Fruit fly (Drosophila melanogaster) whole organism, embryonic: ENCODE measurements around the gene CG11695.
A peak's percentile ranks its signal among the peaks of the same experiment; 100 is the strongest.

Source experiments
- Atf3 ChIP-seq: fragments of 200-800 bp; sonication (Bioruptor generic); optimal IDR thresholded peaks from 3 replicates; lab custom pipeline; 2016; ENCODE audit warnings: missing biosample characterization, missing genetic modification characterization
- B-H1 ChIP-seq: fragments of 200-800 bp; sonication (Bioruptor generic); IDR thresholded peaks from 3 replicates; pipeline ENCODE4 v1.3.6; 2022; ENCODE audit warnings: missing biosample characterization, missing genetic modification characterization
- Bgb ChIP-seq: fragments of 200-800 bp; sonication (Bioruptor generic); IDR thresholded peaks from 2 replicates; pipeline ENCODE4 v1.3.6; 2022; ENCODE audit warnings: missing biosample characterization, missing genetic modification characterization; ENCODE audit not compliant: partially characterized antibody
- CG10321 ChIP-seq: fragments of 200-800 bp; sonication (Bioruptor generic); IDR thresholded peaks from 2 replicates; pipeline ENCODE4 v1.3.6; 2022; ENCODE audit warnings: missing biosample characterization, missing genetic modification characterization
- CG10366 ChIP-seq: fragments of 200-800 bp; sonication (Bioruptor generic); IDR thresholded peaks from 2 replicates; pipeline ENCODE4 v1.3.6; 2022; ENCODE audit warnings: missing biosample characterization, missing genetic modification characterization
- CG10959 ChIP-seq: fragments of 200-800 bp; sonication (Bioruptor generic); IDR thresholded peaks from 2 replicates; pipeline ENCODE4 v1.3.6; 2022; ENCODE audit warnings: missing biosample characterization, missing genetic modification characterization
- CG11695 ChIP-seq: fragments of 200-800 bp; sonication (Bioruptor generic); IDR thresholded peaks from 3 replicates; pipeline ENCODE4 v1.3.6; 2022; ENCODE audit warnings: missing biosample characterization, missing genetic modification characterization
- CG12769 ChIP-seq: fragments of 200-800 bp; sonication (Bioruptor generic); optimal IDR thresholded peaks from 2 replicates; lab custom pipeline; 2019; ENCODE audit warnings: missing biosample characterization, mild to moderate bottlenecking, missing genetic modification characterization, moderate library complexity
- CG17568 ChIP-seq: fragments of 200-800 bp; sonication (Bioruptor generic); optimal IDR thresholded peaks from 2 replicates; lab custom pipeline; 2018; ENCODE audit warnings: missing biosample characterization, mild to moderate bottlenecking, missing genetic modification characterization, moderate library complexity
- CG2889 ChIP-seq: fragments of 200-800 bp; sonication (Bioruptor generic); IDR thresholded peaks from 3 replicates; pipeline ENCODE4 v1.3.6; 2022; ENCODE audit warnings: missing biosample characterization, missing genetic modification characterization
- CG3838 ChIP-seq: fragments of 200-800 bp; sonication (Bioruptor generic); optimal IDR thresholded peaks from 3 replicates; lab custom pipeline; 2016; ENCODE audit warnings: missing biosample characterization, missing genetic modification characterization
- CG3995 ChIP-seq: fragments of 200-800 bp; sonication (Bioruptor generic); optimal IDR thresholded peaks from 3 replicates; lab custom pipeline; 2016; ENCODE audit warnings: missing biosample characterization, missing genetic modification characterization
- CG42726 ChIP-seq: fragments of 200-800 bp; sonication (Bioruptor generic); IDR thresholded peaks from 2 replicates; pipeline ENCODE4 v1.3.6; 2022; ENCODE audit warnings: missing biosample characterization, missing genetic modification characterization; ENCODE audit not compliant: partially characterized antibody
- CG4360 ChIP-seq: fragments of 200-800 bp; sonication (Bioruptor generic); IDR thresholded peaks from 2 replicates; pipeline ENCODE4 v1.3.6; 2022; ENCODE audit warnings: missing biosample characterization, missing genetic modification characterization
- CG4404 ChIP-seq: fragments of 200-800 bp; sonication (Bioruptor generic); IDR thresholded peaks from 2 replicates; pipeline ENCODE4 v1.3.6; 2022; ENCODE audit warnings: missing biosample characterization, missing genetic modification characterization
- CG6689 ChIP-seq: fragments of 200-800 bp; sonication (Bioruptor generic); IDR thresholded peaks from 2 replicates; pipeline ENCODE4 v1.3.6; 2022; ENCODE audit warnings: missing biosample characterization, missing genetic modification characterization
- CG6791 ChIP-seq: fragments of 200-800 bp; sonication (Bioruptor generic); IDR thresholded peaks from 3 replicates; pipeline ENCODE4 v1.3.6; 2022; ENCODE audit warnings: missing biosample characterization, missing genetic modification characterization; ENCODE audit not compliant: partially characterized antibody
- CG6813 ChIP-seq: fragments of 200-800 bp; sonication (Bioruptor generic); optimal IDR thresholded peaks from 2 replicates; lab custom pipeline; 2017; ENCODE audit warnings: missing biosample characterization, missing genetic modification characterization, mild to moderate bottlenecking, moderate library complexity, missing genetic modification reagents
- CG7839 ChIP-seq: fragments of 200-800 bp; sonication (Bioruptor generic); optimal IDR thresholded peaks from 3 replicates; lab custom pipeline; 2018; ENCODE audit warnings: missing biosample characterization, mild to moderate bottlenecking, missing genetic modification characterization, moderate library complexity
- CG8290 ChIP-seq, 3 experiments: fragments of 200-800 bp; sonication (Bioruptor generic); optimal IDR thresholded peaks; 2 replicates each; lab custom pipeline; 2016 to 2019; ENCODE audit warnings: missing biosample characterization in 3 of 3, missing genetic modification characterization in 3 of 3, mild to moderate bottlenecking in 2 of 3, moderate library complexity in 1 of 3
- CG8944 ChIP-seq: fragments of 200-800 bp; sonication (Bioruptor generic); optimal IDR thresholded peaks from 3 replicates; lab custom pipeline; 2016; ENCODE audit warnings: missing biosample characterization, missing genetic modification characterization
- CG9932 ChIP-seq: fragments of 200-800 bp; sonication (Bioruptor generic); IDR thresholded peaks from 2 replicates; pipeline ENCODE4 v1.3.6; 2022; ENCODE audit warnings: missing biosample characterization, missing genetic modification characterization
- Dad ChIP-seq: fragments of 200-800 bp; sonication (Bioruptor generic); optimal IDR thresholded peaks from 3 replicates; lab custom pipeline; 2016; ENCODE audit warnings: missing biosample characterization, missing genetic modification characterization
- Drgx ChIP-seq: fragments of 200-800 bp; sonication (Bioruptor generic); IDR thresholded peaks from 2 replicates; pipeline ENCODE4 v1.3.6; 2022; ENCODE audit warnings: missing biosample characterization, missing genetic modification characterization
- GATAe ChIP-seq: fragments of 200-800 bp; sonication (Bioruptor generic); conservative IDR thresholded peaks from 2 replicates; pipeline ENCODE4 v1.3.6; 2022; ENCODE audit warnings: missing biosample characterization, missing genetic modification characterization
- H15 ChIP-seq: fragments of 200-800 bp; sonication (Bioruptor generic); IDR thresholded peaks from 3 replicates; pipeline ENCODE4 v1.3.6; 2022; ENCODE audit warnings: missing biosample characterization, missing genetic modification characterization
- Lim3 ChIP-seq: fragments of 200-800 bp; sonication (Bioruptor generic); IDR thresholded peaks from 2 replicates; pipeline ENCODE4 v1.3.6; 2022; ENCODE audit warnings: missing biosample characterization, missing genetic modification characterization
- Lpt ChIP-seq: fragments of >200 bp; optimal IDR thresholded peaks from 2 replicates; lab custom pipeline; 2018; ENCODE audit warnings: missing biosample characterization, missing genetic modification characterization
- Rx ChIP-seq: fragments of 200-800 bp; sonication (Bioruptor generic); IDR thresholded peaks from 2 replicates; pipeline ENCODE4 v1.3.6; 2022; ENCODE audit warnings: missing biosample characterization, missing genetic modification characterization
- Usf ChIP-seq: fragments of 200-800 bp; sonication (Bioruptor generic); optimal IDR thresholded peaks from 2 replicates; lab custom pipeline; 2017; ENCODE audit warnings: missing genotype, missing biosample characterization, missing genetic modification characterization
- Xrp1 ChIP-seq: fragments of 200-800 bp; sonication (Bioruptor generic); IDR thresholded peaks from 2 replicates; pipeline ENCODE4 v1.3.6; 2022; ENCODE audit warnings: missing biosample characterization, missing genetic modification characterization
- bbx ChIP-seq: fragments of 200-800 bp; sonication (Bioruptor generic); IDR thresholded peaks from 2 replicates; pipeline ENCODE4 v1.3.6; 2022; ENCODE audit warnings: missing biosample characterization, missing genetic modification characterization; ENCODE audit not compliant: partially characterized antibody
- chinmo ChIP-seq: fragments of 200-800 bp; sonication (Bioruptor generic); IDR thresholded peaks from 4 replicates; pipeline ENCODE4 v1.3.6; 2022; ENCODE audit warnings: missing biosample characterization, missing genetic modification characterization; ENCODE audit not compliant: partially characterized antibody
- gce ChIP-seq: fragments of 200-800 bp; sonication (Bioruptor generic); IDR thresholded peaks from 3 replicates; pipeline ENCODE4 v1.3.6; 2022; ENCODE audit warnings: missing biosample characterization, missing genetic modification characterization
- hbn ChIP-seq: fragments of 200-800 bp; sonication (Bioruptor generic); IDR thresholded peaks from 2 replicates; pipeline ENCODE4 v1.3.6; 2022; ENCODE audit warnings: missing biosample characterization, missing genetic modification characterization; ENCODE audit not compliant: partially characterized antibody
- kay ChIP-seq: fragments of 200-800 bp; sonication (Bioruptor generic); optimal IDR thresholded peaks from 2 replicates; lab custom pipeline; 2016; ENCODE audit warnings: missing biosample characterization, missing genetic modification characterization
- lilli ChIP-seq: fragments of 200-800 bp; sonication (Bioruptor generic); optimal IDR thresholded peaks from 3 replicates; lab custom pipeline; 2016; ENCODE audit warnings: missing biosample characterization, missing genetic modification characterization
- lmd ChIP-seq: fragments of 200-800 bp; sonication (Bioruptor generic); IDR thresholded peaks from 2 replicates; pipeline ENCODE4 v1.3.6; 2022; ENCODE audit warnings: missing biosample characterization, missing genetic modification characterization
- lola ChIP-seq, 3 experiments: fragments of >200 bp in 2 of 3; fragments of 200-800 bp in 1 of 3; sonication (Bioruptor generic) in 1 of 3; optimal IDR thresholded peaks; 2 replicates each; lab custom pipeline; 2017 to 2019; ENCODE audit warnings: missing biosample characterization in 3 of 3, missing genetic modification characterization in 3 of 3, mild to moderate bottlenecking in 1 of 3, moderate library complexity in 1 of 3
- onecut ChIP-seq: fragments of 200-800 bp; sonication (Bioruptor generic); IDR thresholded peaks from 2 replicates; pipeline ENCODE4 v1.3.6; 2022; ENCODE audit warnings: missing biosample characterization, missing genetic modification characterization
- prd ChIP-seq, 3 experiments: fragments of >200 bp in 2 of 3; fragments of 200-800 bp in 1 of 3; sonication (Bioruptor generic) in 1 of 3; optimal IDR thresholded peaks in 2 of 3; IDR thresholded peaks in 1 of 3; 2 replicates in 2 of 3; 3 replicates in 1 of 3; pipeline versions ENCODE4 v1.3.6 to Lab custom; 2017 to 2022; ENCODE audit warnings: missing biosample characterization in 1 of 3, missing genetic modification characterization in 1 of 3
- pros ChIP-seq: fragments of 200-800 bp; sonication (Bioruptor generic); optimal IDR thresholded peaks from 3 replicates; lab custom pipeline; 2019; ENCODE audit warnings: missing biosample characterization, mild to moderate bottlenecking, missing genetic modification characterization, moderate library complexity
- sc ChIP-seq, 3 experiments: fragments of >200 bp in 2 of 3; fragments of 200-800 bp in 1 of 3; sonication (Bioruptor generic) in 1 of 3; optimal IDR thresholded peaks; 2 replicates in 2 of 3; 3 replicates in 1 of 3; lab custom pipeline; 2017; ENCODE audit warnings: mild to moderate bottlenecking in 1 of 3, missing biosample characterization in 1 of 3, missing genetic modification characterization in 1 of 3, missing genetic modification reagents in 1 of 3
- slou ChIP-seq: fragments of 200-800 bp; sonication (Bioruptor generic); optimal IDR thresholded peaks from 3 replicates; lab custom pipeline; 2016; ENCODE audit warnings: missing biosample characterization, missing genetic modification characterization
- tio ChIP-seq: fragments of 200-800 bp; sonication (Bioruptor generic); optimal IDR thresholded peaks from 2 replicates; lab custom pipeline; 2017; ENCODE audit warnings: missing biosample characterization, missing genetic modification characterization, inconsistent platforms
- vvl ChIP-seq: fragments of 200-800 bp; sonication (Bioruptor generic); IDR thresholded peaks from 2 replicates; pipeline ENCODE4 v1.3.6; 2022; ENCODE audit warnings: missing biosample characterization, missing genetic modification characterization
- wdn ChIP-seq: fragments of 200-800 bp; sonication (Bioruptor generic); IDR thresholded peaks from 2 replicates; pipeline ENCODE4 v1.3.6; 2022; ENCODE audit warnings: missing biosample characterization, missing genetic modification characterization
- zfh2 ChIP-seq: fragments of 200-800 bp; sonication (Bioruptor generic); optimal IDR thresholded peaks from 2 replicates; lab custom pipeline; 2016; ENCODE audit warnings: missing biosample characterization, missing genetic modification characterization

The CG11695 gene

DNA sequence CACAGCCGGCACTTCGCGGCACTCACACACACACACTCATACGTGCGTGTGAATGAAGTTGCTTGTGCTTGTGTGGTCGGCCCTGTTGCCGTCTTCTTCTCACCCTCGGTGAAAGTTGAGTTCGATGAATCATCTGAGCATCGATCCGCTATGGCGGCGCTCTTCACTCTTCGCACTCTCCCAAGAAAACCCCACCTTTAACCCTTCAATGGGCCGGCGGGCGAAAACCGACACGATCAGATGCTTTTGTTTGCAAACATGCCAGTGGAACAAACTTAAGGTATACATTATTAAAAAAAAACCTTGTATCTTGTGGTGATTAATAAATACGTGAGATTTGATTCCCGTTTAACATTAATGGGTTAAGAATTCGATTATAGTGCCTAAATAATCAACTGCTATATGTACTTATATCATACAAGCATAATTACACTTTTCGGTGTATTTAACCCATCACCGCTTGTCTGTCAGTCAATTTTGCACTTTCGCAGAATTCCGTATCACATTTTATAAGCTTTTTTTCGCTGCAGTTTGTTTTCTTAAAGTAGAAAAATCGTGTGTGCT, 24.2 kb downstream of the CG11695 start (continued):
- TF ChIP-seq gce (GFP tag; lab: Robert Waterston, UW), result no peak
- TF ChIP-seq B-H1 (GFP tag; lab: Robert Waterston, UW), result no peak
- TF ChIP-seq CG9932, result peak; percentile 28; the same call in 1 of the 2 replicates
- no peak for TF ChIP-seq CG8944 (GFP tag; lab: Kevin White, UChicago)
- TF ChIP-seq hbn (GFP tag; lab: Robert Waterston, UW), result no peak
- TF ChIP-seq CG4360 (GFP tag; lab: Robert Waterston, UW), result no peak
- 0 out of 3 replicates have a peak, but pooled peaks have one; percentile 22 for TF ChIP-seq CG11695 (GFP tag; lab: Robert Waterston, UW)
- no peak for TF ChIP-seq Rx (GFP tag; lab: Robert Waterston, UW)
- TF ChIP-seq CG3838 (GFP tag; lab: Kevin White, UChicago), result no peak
- peak; percentile 15 for TF ChIP-seq zfh2 (GFP tag; lab: Kevin White, UChicago)
- TF ChIP-seq CG3995 (GFP tag; lab: Kevin White, UChicago), result no peak
- TF ChIP-seq CG4404, result no peak
- no peak for TF ChIP-seq CG8290 (GFP tag; optimal IDR thresholded peaks at IDR 0.05; lab: Kevin White, UChicago)
- no peak for TF ChIP-seq CG8290 (tag; optimal IDR thresholded peaks at IDR 0.05; lab: Kevin White, UChicago)
- peak; percentile 90 for TF ChIP-seq CG10321 (GFP tag; lab: Robert Waterston, UW)
- peak in 1 of 3 experiments; percentile 7 for TF ChIP-seq lola (GFP tag; optimal IDR thresholded peaks at IDR 0.05; lab: Kevin White, UChicago)
- TF ChIP-seq kay, result peak; percentile 77
- no peak for TF ChIP-seq CG17568
- peak; percentile 25; the same call in 1 of the 2 replicates for TF ChIP-seq Xrp1 (GFP tag; lab: Robert Waterston, UW)
- TF ChIP-seq Bgb, result peak; percentile 32; the same call in 1 of the 2 replicates
- 0 out of 2 replicates have a peak, but pooled peaks have one; percentile 32 for TF ChIP-seq vvl
- no peak for TF ChIP-seq Lim3
- TF ChIP-seq CG7839 (tag; lab: Kevin White, UChicago), result no peak
- TF ChIP-seq CG6791 (GFP tag; lab: Robert Waterston, UW), result no peak
- no peak for TF ChIP-seq GATAe
- no peak for TF ChIP-seq Usf (GFP tag; lab: Kevin White, UChicago)
- TF ChIP-seq chinmo (GFP tag; lab: Robert Waterston, UW), result 0 out of 4 replicates have a peak, but pooled peaks have one; percentile 36
- TF ChIP-seq CG10366 (GFP tag; lab: Robert Waterston, UW), result no peak
- 0 out of 2 replicates have a peak, but pooled peaks have one; percentile 12 for TF ChIP-seq lmd (GFP tag; lab: Robert Waterston, UW)
- peak; percentile 60 for TF ChIP-seq onecut (GFP tag; lab: Robert Waterston, UW)
- no peak for TF ChIP-seq CG6813
- no peak for TF ChIP-seq slou
- TF ChIP-seq pros (GFP tag; lab: Kevin White, UChicago), result peak; percentile 74
- 0 out of 2 replicates have a peak, but pooled peaks have one; percentile 17 for TF ChIP-seq CG6689 (GFP tag; lab: Robert Waterston, UW)
- no peak for TF ChIP-seq H15 (GFP tag; lab: Robert Waterston, UW)
- no peak for TF ChIP-seq sc (optimal IDR thresholded peaks at IDR 0.05; lab: Kevin White, UChicago)
- no peak for TF ChIP-seq sc (GFP tag; optimal IDR thresholded peaks at IDR 0.05; lab: Kevin White, UChicago)
- no peak for TF ChIP-seq Atf3 (GFP tag; lab: Kevin White, UChicago)
- 0 out of 2 replicates have a peak, but pooled peaks have one; percentile 38 for TF ChIP-seq bbx (GFP tag; lab: Robert Waterston, UW)
- TF ChIP-seq CG10959 (GFP tag; lab: Robert Waterston, UW), result peak; percentile 64
- TF ChIP-seq prd (optimal IDR thresholded peaks at IDR 0.05; lab: Kevin White, UChicago), result no peak
- TF ChIP-seq prd (GFP tag; IDR thresholded peaks at IDR 0.05; lab: Robert Waterston, UW), result 0 out of 3 replicates have a peak, but pooled peaks have one; percentile 7
- TF ChIP-seq wdn (GFP tag; lab: Robert Waterston, UW), result no peak
- no peak; the same call in 1 of the 2 replicates for TF ChIP-seq Drgx (GFP tag; lab: Robert Waterston, UW)
- no peak for TF ChIP-seq tio
- no peak for TF ChIP-seq Dad (GFP tag; lab: Kevin White, UChicago)
- TF ChIP-seq CG2889 (GFP tag; lab: Robert Waterston, UW), result no peak
- no peak for TF ChIP-seq Lpt
- TF ChIP-seq lilli (GFP tag; lab: Kevin White, UChicago), result peak; percentile 7
- TF ChIP-seq CG42726 (GFP tag; lab: Robert Waterston, UW), result no peak
- peak; percentile 44 for TF ChIP-seq CG12769
